Worm (Caenorhabditis elegans): Measurements from ENCODE around the gene faah-5.

Gene faah-5

ce11 chrIII:11847658-11848202 lies 43.5 kb downstream of the faah-5 start, which contains the start of gene mif-1 (continued):
- no peak for TF ChIP-seq F10B5.3 (tag; optimal IDR thresholded peaks at IDR 0.05)
- no peak for TF ChIP-seq set-16 (GFP tag; IDR thresholded peaks at IDR 0.05)
- peak; percentile 19; the same call in 1 of the 2 replicates for TF ChIP-seq dmd-6 (GFP tag; IDR thresholded peaks at IDR 0.05)
- no peak for TF ChIP-seq pha-4 (GFP tag; IDR thresholded peaks at IDR 0.05)
- TF ChIP-seq pha-4 (tag; optimal IDR thresholded peaks at IDR 0.05) = no peak
- TF ChIP-seq mdt-29 (GFP tag; IDR thresholded peaks at IDR 0.05) = no peak
- peak; percentile 89 for TF ChIP-seq hlh-30 (tag; optimal IDR thresholded peaks at IDR 0.05; ENCODE audit: insufficient read depth)
- TF ChIP-seq lin-39 (tag; optimal IDR thresholded peaks at IDR 0.05) = no peak
- no peak for TF ChIP-seq nhr-6 (tag; optimal IDR thresholded peaks at IDR 0.05)
- no peak for TF ChIP-seq pqm-1 (tag; optimal IDR thresholded peaks at IDR 0.05)
- no peak for TF ChIP-seq lin-1 (GFP tag; IDR thresholded peaks at IDR 0.05)
- no peak for TF ChIP-seq T26A8.4 (GFP tag; IDR thresholded peaks at IDR 0.05)
- TF ChIP-seq T20F7.1 (GFP tag; optimal IDR thresholded peaks at IDR 0.05) = no peak
- peak; percentile 27 for TF ChIP-seq nhr-28 (tag; optimal IDR thresholded peaks at IDR 0.05)
- no peak for TF ChIP-seq ztf-7 (tag; optimal IDR thresholded peaks at IDR 0.05)
- no peak for TF ChIP-seq nhr-111 (GFP tag; optimal IDR thresholded peaks at IDR 0.05)
- no peak for TF ChIP-seq spr-3 (GFP tag; optimal IDR thresholded peaks at IDR 0.05)
- TF ChIP-seq spr-1 (tag; optimal IDR thresholded peaks at IDR 0.05) = no peak
- TF ChIP-seq zfp-2 (tag; optimal IDR thresholded peaks at IDR 0.05) = no peak
- TF ChIP-seq nhr-102 (tag; optimal IDR thresholded peaks at IDR 0.05) = no peak
- TF ChIP-seq ces-1 (GFP tag; optimal IDR thresholded peaks at IDR 0.05) = no peak
- peak; percentile 51 for TF ChIP-seq dpl-1 (GFP tag; optimal IDR thresholded peaks at IDR 0.05)
- no peak for TF ChIP-seq daf-8 (GFP tag; IDR thresholded peaks at IDR 0.05)
- TF ChIP-seq rbr-2 (tag; optimal IDR thresholded peaks at IDR 0.05) = no peak
- no peak for TF ChIP-seq hmg-1.1 (GFP tag; IDR thresholded peaks at IDR 0.05)
- TF ChIP-seq Y75B8A.6 (GFP tag; IDR thresholded peaks at IDR 0.05) = no peak
- no peak for TF ChIP-seq mxl-2 (GFP tag; conservative IDR thresholded peaks at IDR 0.05)
- no peak for TF ChIP-seq gei-8 (GFP tag; optimal IDR thresholded peaks at IDR 0.05)
- no peak for TF ChIP-seq ceh-62 (tag; optimal IDR thresholded peaks at IDR 0.05)
- TF ChIP-seq F26F4.8 (GFP tag; conservative IDR thresholded peaks at IDR 0.05) = no peak
- no peak for TF ChIP-seq Y48G9A.11 (GFP tag; IDR thresholded peaks at IDR 0.05)
- TF ChIP-seq dmd-9 (GFP tag; IDR thresholded peaks at IDR 0.05) = no peak
- no peak for TF ChIP-seq F44E2.7 (GFP tag; IDR thresholded peaks at IDR 0.05)
- peak; percentile 45 for TF ChIP-seq mes-2 (tag; optimal IDR thresholded peaks at IDR 0.05; ENCODE audit: poor library complexity, severe bottlenecking)
- TF ChIP-seq dmd-8 (GFP tag; IDR thresholded peaks at IDR 0.05) = no peak
- TF ChIP-seq nhr-76 (tag; optimal IDR thresholded peaks at IDR 0.05) = no peak
- peak; percentile 26 for TF ChIP-seq mep-1 (tag; optimal IDR thresholded peaks at IDR 0.05)
- no peak for TF ChIP-seq madf-5 (GFP tag; IDR thresholded peaks at IDR 0.05)
- no peak; the same call in 1 of the 2 replicates for TF ChIP-seq lin-38 (GFP tag; IDR thresholded peaks at IDR 0.05)
- no peak for TF ChIP-seq ZK337.2 (GFP tag; IDR thresholded peaks at IDR 0.05)
- TF ChIP-seq D1046.2 (GFP tag; IDR thresholded peaks at IDR 0.05) = no peak
- TF ChIP-seq madf-9 (GFP tag; conservative IDR thresholded peaks at IDR 0.05) = no peak
- no peak for TF ChIP-seq zip-2 (tag; optimal IDR thresholded peaks at IDR 0.05)
- no peak for TF ChIP-seq egl-27 (tag; optimal IDR thresholded peaks at IDR 0.05)
- no peak for TF ChIP-seq attf-4 (tag; optimal IDR thresholded peaks at IDR 0.05)
- TF ChIP-seq aha-1 (tag) = peak; percentile 64
- TF ChIP-seq lin-13 (GFP tag; optimal IDR thresholded peaks at IDR 0.05) = no peak
- peak; percentile 54 to 98 for TF ChIP-seq lsy-2 (tag; optimal IDR thresholded peaks at IDR 0.05)
- no peak for TF ChIP-seq cey-2 (tag; optimal IDR thresholded peaks at IDR 0.05; ENCODE audit: borderline replicate concordance, insufficient read depth)
- no peak for TF ChIP-seq nhr-41 (GFP tag; IDR thresholded peaks at IDR 0.05)
- TF ChIP-seq skn-1 (tag; optimal IDR thresholded peaks at IDR 0.05) = no peak
- no peak for TF ChIP-seq lim-7 (GFP tag; IDR thresholded peaks at IDR 0.05)

Data from whole organism, L4 larva.